Fruit fly (Drosophila melanogaster) whole organism, embryonic: Measurements from ENCODE around the gene CG14915.

Source experiments
- CG10979 ChIP-seq: fragments of 200-800 bp; sonication (Bioruptor generic); optimal IDR thresholded peaks from 2 replicates; lab custom pipeline; 2018; ENCODE audit warnings: missing biosample characterization, mild to moderate bottlenecking, missing genetic modification characterization, moderate library complexity
- CG11504 ChIP-seq: fragments of 200-800 bp; sonication (Bioruptor generic); optimal IDR thresholded peaks from 3 replicates; lab custom pipeline; 2019; ENCODE audit warnings: missing biosample characterization, mild to moderate bottlenecking, missing genetic modification characterization, moderate library complexity
- CG14050 ChIP-seq: fragments of 200-800 bp; sonication (Bioruptor generic); IDR thresholded peaks from 3 replicates; pipeline ENCODE4 v1.3.6; 2022; ENCODE audit warnings: missing biosample characterization, missing genetic modification characterization
- CG2678 ChIP-seq: fragments of 200-800 bp; sonication (Bioruptor generic); optimal IDR thresholded peaks from 3 replicates; lab custom pipeline; 2019; ENCODE audit warnings: missing biosample characterization, mild to moderate bottlenecking, missing genetic modification characterization, moderate library complexity
- CG30431 ChIP-seq: fragments of 200-800 bp; sonication (Bioruptor generic); optimal IDR thresholded peaks from 2 replicates; lab custom pipeline; 2017; ENCODE audit warnings: missing biosample characterization, missing genetic modification characterization
- CG34422 ChIP-seq: fragments of 200-800 bp; sonication (Bioruptor generic); IDR thresholded peaks from 3 replicates; pipeline ENCODE4 v1.3.6; 2022; ENCODE audit warnings: missing biosample characterization, missing genetic modification characterization
- CG8478 ChIP-seq: fragments of >200 bp; optimal IDR thresholded peaks from 2 replicates; lab custom pipeline; 2018
- CG8944 ChIP-seq: fragments of 200-800 bp; sonication (Bioruptor generic); optimal IDR thresholded peaks from 3 replicates; lab custom pipeline; 2016; ENCODE audit warnings: missing biosample characterization, missing genetic modification characterization
- Hmr ChIP-seq: fragments of 200-800 bp; sonication (Bioruptor generic); optimal IDR thresholded peaks from 3 replicates; lab custom pipeline; 2017; ENCODE audit warnings: mild to moderate bottlenecking, missing biosample characterization, missing genetic modification reagents, missing genetic modification characterization
- Oli ChIP-seq: fragments of 200-800 bp; sonication (Bioruptor generic); optimal IDR thresholded peaks from 2 replicates; lab custom pipeline; 2018; ENCODE audit warnings: missing biosample characterization, mild to moderate bottlenecking, missing genetic modification characterization, moderate library complexity
- knrl ChIP-seq: fragments of 200-800 bp; sonication (Bioruptor generic); IDR thresholded peaks from 3 replicates; pipeline ENCODE4 v1.3.6; 2022; ENCODE audit warnings: missing biosample characterization, missing genetic modification characterization; ENCODE audit not compliant: partially characterized antibody
- shn ChIP-seq: fragments of 200-800 bp; sonication (Bioruptor generic); optimal IDR thresholded peaks from 3 replicates; lab custom pipeline; 2016; ENCODE audit warnings: missing biosample characterization, missing genetic modification characterization
- zf30C ChIP-seq: fragments of 200-800 bp; sonication (Bioruptor generic); optimal IDR thresholded peaks from 3 replicates; lab custom pipeline; 2018; ENCODE audit warnings: missing biosample characterization, mild to moderate bottlenecking, missing genetic modification characterization

dm6 chr2L:11046051-11046450 is 24.8 kb upstream of the CG14915 start:
- TF ChIP-seq CG14050 (GFP tag; lab: Robert Waterston, UW) (no peak), Hmr (GFP tag; lab: Kevin White, UChicago) (no peak), CG8478 (lab: Kevin White, UChicago) (no peak), shn (GFP tag; lab: Kevin White, UChicago) (no peak), CG11504 (tag; lab: Kevin White, UChicago) (no peak), CG2678 (tag; lab: Kevin White, UChicago) (no peak), CG30431 (GFP tag; lab: Kevin White, UChicago) (no peak), CG10979 (tag; lab: Kevin White, UChicago) (no peak), CG8944 (GFP tag; lab: Kevin White, UChicago) (no peak), Oli (tag; lab: Kevin White, UChicago) (no peak), zf30C (no peak), CG34422 (GFP tag; lab: Robert Waterston, UW) (no peak), knrl (GFP tag; lab: Robert Waterston, UW) (no peak)
